Worm (Caenorhabditis elegans) whole organism, L2 larva: ENCODE results near the gene srw-19.

ENCODE experiments used
- C34F6.9 ChIP-seq: fragments of 150-350 bp; optimal IDR thresholded peaks from 2 replicates; lab custom pipeline; 2014; ENCODE audit warnings: missing biosample characterization, missing genetic modification characterization
- F13H6.1 ChIP-seq: sonication (generic microtip); optimal IDR thresholded peaks from 2 replicates; lab custom pipeline; 2016; ENCODE audit warnings: missing genetic modification characterization, missing compliant biosample characterization
- R02D3.7 ChIP-seq: fragments of 150-350 bp; optimal IDR thresholded peaks from 2 replicates; lab custom pipeline; 2014; ENCODE audit warnings: missing biosample characterization, missing genetic modification characterization
- Y55F3AM.14 ChIP-seq: fragments of 200-800 bp; sonication (Bioruptor generic); optimal IDR thresholded peaks from 2 replicates; lab custom pipeline; 2018; ENCODE audit warnings: mild to moderate bottlenecking, missing genetic modification characterization, missing compliant biosample characterization
- ZK546.5 ChIP-seq: sonication (generic microtip); optimal IDR thresholded peaks from 2 replicates; lab custom pipeline; 2017; ENCODE audit warnings: missing biosample characterization, missing genetic modification characterization
- alr-1 ChIP-seq: fragments of 150-350 bp; optimal IDR thresholded peaks from 2 replicates; lab custom pipeline; 2014; ENCODE audit warnings: missing biosample characterization, missing genetic modification characterization
- aly-2 ChIP-seq: fragments of 150-350 bp; optimal IDR thresholded peaks from 2 replicates; lab custom pipeline; 2014; ENCODE audit warnings: missing biosample characterization, missing genetic modification characterization
- ceh-16 ChIP-seq: fragments of 150-350 bp; optimal IDR thresholded peaks from 2 replicates; lab custom pipeline; 2014; ENCODE audit warnings: missing biosample characterization, missing genetic modification characterization
- dmd-4 ChIP-seq: sonication (generic microtip); optimal IDR thresholded peaks from 2 replicates; lab custom pipeline; 2017; ENCODE audit warnings: missing biosample characterization, missing genetic modification characterization
- egl-27 ChIP-seq: sonication (generic microtip); optimal IDR thresholded peaks from 3 replicates; lab custom pipeline; 2017; ENCODE audit warnings: missing biosample characterization, missing genetic modification reagents, missing genetic modification characterization
- elt-3 ChIP-seq: sonication (generic microtip); optimal IDR thresholded peaks from 2 replicates; lab custom pipeline; 2017; ENCODE audit warnings: missing biosample characterization, missing genetic modification characterization
- fos-1 ChIP-seq: fragments of 150-350 bp; optimal IDR thresholded peaks from 2 replicates; lab custom pipeline; 2014; ENCODE audit warnings: missing biosample characterization, missing genetic modification characterization
- gmeb-1 ChIP-seq: fragments of 150-350 bp; optimal IDR thresholded peaks from 2 replicates; lab custom pipeline; 2014; ENCODE audit warnings: missing biosample characterization, missing genetic modification characterization
- lin-13 ChIP-seq: fragments of 150-350 bp; optimal IDR thresholded peaks from 2 replicates; lab custom pipeline; 2014; ENCODE audit warnings: missing biosample characterization, missing genetic modification reagents, missing genetic modification characterization
- lin-39 ChIP-seq: fragments of 150-350 bp; optimal IDR thresholded peaks from 2 replicates; lab custom pipeline; 2014; ENCODE audit warnings: missing biosample characterization, missing genetic modification reagents, missing genetic modification characterization
- mab-5 ChIP-seq: fragments of 150-350 bp; optimal IDR thresholded peaks from 2 replicates; lab custom pipeline; 2014; ENCODE audit warnings: missing biosample characterization, missing genetic modification characterization
- mdl-1 ChIP-seq, 2 experiments: fragments of 150-350 bp in 1 of 2; sonication (generic microtip) in 1 of 2; optimal IDR thresholded peaks; 2 replicates each; lab custom pipeline; 2017; ENCODE audit warnings: missing biosample characterization in 2 of 2, missing genetic modification characterization in 2 of 2
- nhr-11 ChIP-seq: fragments of 150-350 bp; optimal IDR thresholded peaks from 2 replicates; lab custom pipeline; 2014; ENCODE audit warnings: missing biosample characterization, missing genetic modification characterization
- nhr-129 ChIP-seq: fragments of 150-350 bp; optimal IDR thresholded peaks from 2 replicates; lab custom pipeline; 2014; ENCODE audit warnings: missing biosample characterization, missing genetic modification characterization
- nhr-21 ChIP-seq: fragments of 150-350 bp; optimal IDR thresholded peaks from 2 replicates; lab custom pipeline; 2014; ENCODE audit warnings: missing biosample characterization, missing genetic modification characterization
- nhr-23 ChIP-seq: fragments of 150-350 bp; optimal IDR thresholded peaks from 2 replicates; lab custom pipeline; 2014; ENCODE audit warnings: missing biosample characterization, missing genetic modification reagents, missing genetic modification characterization
- nhr-237 ChIP-seq: fragments of 150-350 bp; optimal IDR thresholded peaks from 2 replicates; lab custom pipeline; 2014; ENCODE audit warnings: missing biosample characterization, missing genetic modification characterization
- peb-1 ChIP-seq: fragments of 150-350 bp; optimal IDR thresholded peaks from 2 replicates; lab custom pipeline; 2014; ENCODE audit warnings: missing biosample characterization, missing genetic modification characterization
- sem-4 ChIP-seq: fragments of 150-350 bp; optimal IDR thresholded peaks from 2 replicates; lab custom pipeline; 2014; ENCODE audit warnings: missing biosample characterization, missing genetic modification reagents, missing genetic modification characterization
- skn-1 ChIP-seq: sonication (generic microtip); optimal IDR thresholded peaks from 2 replicates; lab custom pipeline; 2017; ENCODE audit warnings: missing biosample characterization, missing genetic modification characterization
- sma-9 ChIP-seq, 2 experiments: fragments of 150-350 bp in 1 of 2; sonication (generic microtip) in 1 of 2; optimal IDR thresholded peaks; 2 replicates each; lab custom pipeline; 2014 to 2016; ENCODE audit warnings: missing genetic modification characterization in 2 of 2, mild to moderate bottlenecking in 1 of 2, missing biosample characterization in 1 of 2, missing compliant biosample characterization in 1 of 2, missing genetic modification reagents in 1 of 2, moderate library complexity in 1 of 2
- unc-39 ChIP-seq: fragments of 150-350 bp; optimal IDR thresholded peaks from 2 replicates; lab custom pipeline; 2014; ENCODE audit warnings: missing biosample characterization, missing genetic modification characterization
- unc-62 ChIP-seq: fragments of 150-350 bp; optimal IDR thresholded peaks from 2 replicates; lab custom pipeline; 2014; ENCODE audit warnings: missing biosample characterization, missing genetic modification reagents, missing genetic modification characterization
- ztf-1 ChIP-seq: fragments of 200-800 bp; sonication (Bioruptor generic); conservative IDR thresholded peaks from 2 replicates; pipeline ENCODE4 v1.3.6; 2022; ENCODE audit warnings: missing genetic modification characterization, missing compliant biosample characterization

Gene srw-19

DNA sequence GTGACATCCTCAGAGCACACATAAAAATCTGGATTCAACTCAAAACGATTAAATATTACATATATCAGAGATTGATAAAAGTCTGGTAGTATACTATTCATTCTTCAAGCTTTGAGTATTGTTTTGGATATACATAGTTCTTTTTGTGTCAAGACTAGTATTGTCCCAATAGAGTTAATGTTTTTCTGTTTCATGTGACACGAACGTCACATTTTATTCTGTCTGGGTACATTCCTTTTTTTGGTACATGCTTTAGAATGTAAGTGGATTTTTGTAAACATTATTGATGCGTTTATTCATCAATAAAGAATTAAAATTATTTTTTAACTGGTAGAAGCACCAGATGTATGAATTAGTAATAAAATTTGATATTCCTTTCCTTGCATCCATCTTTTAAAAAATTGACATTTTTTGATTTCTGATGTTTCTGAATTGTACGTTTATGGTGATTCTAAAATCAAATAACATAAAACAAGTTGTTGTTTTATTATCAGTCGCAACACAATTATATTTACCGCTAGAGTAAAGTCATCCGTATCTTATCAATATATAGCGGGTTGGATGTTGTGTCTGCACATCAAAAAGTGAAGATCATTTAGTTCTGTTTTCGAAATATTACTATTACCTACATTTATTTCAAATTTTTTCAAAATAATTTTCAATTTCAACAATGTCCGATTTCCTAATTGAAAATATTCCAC is 34.8 kb upstream of the srw-19 start, which contains the start of the genes srt-22 and nhr-246:
Gene srt-22, minus strand, starts transcription at position 101 of the 701 bp plus-strand sequence.
Gene nhr-246, plus strand, starts transcription at position 651 of the 701 bp plus-strand sequence.
- TF ChIP-seq lin-39 (tag; lab: Kevin White, UChicago) = no peak
- no peak for TF ChIP-seq alr-1 (tag; lab: Kevin White, UChicago)

DNA sequence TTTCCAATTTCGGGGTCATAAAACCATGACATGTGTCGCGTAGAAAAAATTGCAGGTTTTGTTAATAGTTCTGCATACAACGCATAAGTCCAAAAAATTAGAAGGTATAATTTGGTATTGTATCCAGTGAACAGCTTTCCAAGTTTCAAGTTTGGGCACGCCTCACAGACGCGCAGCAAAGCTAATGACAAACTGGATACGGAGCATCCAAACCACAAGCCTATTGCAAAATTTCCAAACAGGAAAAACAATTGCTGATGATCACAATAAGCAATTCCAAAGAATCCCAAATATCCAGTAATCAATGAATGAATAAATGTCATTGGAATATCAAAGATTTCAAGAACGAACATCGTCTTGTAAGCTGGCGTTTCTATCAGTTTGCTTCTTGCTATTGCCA is 32.4 kb upstream of the srw-19 start:
- TF ChIP-seq lin-13 (GFP tag; lab: Kevin White, UChicago) (no peak), alr-1 (tag; lab: Kevin White, UChicago) (no peak), C34F6.9 (no peak), R02D3.7 (tag; lab: Kevin White, UChicago) (no peak), gmeb-1 (tag; lab: Kevin White, UChicago) (no peak), Y55F3AM.14 (GFP tag; lab: Kevin White, UChicago) (no peak), ztf-1 (GFP tag; lab: Robert Waterston, UW) (no peak), mdl-1 (tag; optimal IDR thresholded peaks at IDR 0.05; lab: Kevin White, UChicago) (no peak), fos-1 (tag; lab: Kevin White, UChicago) (no peak), elt-3 (tag; lab: Kevin White, UChicago) (no peak), nhr-21 (tag; lab: Kevin White, UChicago) (no peak), nhr-11 (tag; lab: Kevin White, UChicago) (no peak), lin-39 (tag; lab: Kevin White, UChicago) (no peak), nhr-237 (tag; lab: Kevin White, UChicago) (no peak)
- TF ChIP-seq, all 48 proteins: peak for 0

DNA sequence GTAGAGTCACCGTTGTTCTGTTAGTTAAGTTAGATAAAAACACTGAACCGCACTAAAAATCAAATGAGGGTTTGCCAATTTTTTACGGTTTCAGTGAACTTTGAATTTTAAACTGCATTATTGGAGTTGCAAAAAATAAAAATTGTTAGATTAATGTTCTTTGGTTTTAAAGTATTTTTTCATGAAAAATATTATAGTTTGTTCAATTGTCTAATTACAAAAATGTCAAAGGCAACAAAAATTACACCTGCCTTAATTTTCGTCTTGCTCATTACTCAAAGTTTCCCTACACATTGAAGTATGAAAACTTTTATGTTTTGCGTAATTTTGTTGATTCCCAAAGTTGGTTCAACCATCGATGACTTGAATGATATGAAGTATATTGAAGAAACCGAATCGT is 29.6 kb upstream of the srw-19 start, which contains the start of gene irld-62:
Gene irld-62, plus strand, starts transcription at position 301 of the 400 bp plus-strand sequence.
- TF ChIP-seq aly-2 (tag; lab: Kevin White, UChicago) (no peak), dmd-4 (no peak), nhr-23 (tag; lab: Kevin White, UChicago) (no peak), unc-39 (tag; lab: Kevin White, UChicago) (no peak), nhr-129 (tag; lab: Kevin White, UChicago) (no peak), sma-9 (GFP tag; optimal IDR thresholded peaks at IDR 0.05; lab: Kevin White, UChicago) (no peak), sma-9 (tag; optimal IDR thresholded peaks at IDR 0.05; lab: Kevin White, UChicago) (no peak)

DNA sequence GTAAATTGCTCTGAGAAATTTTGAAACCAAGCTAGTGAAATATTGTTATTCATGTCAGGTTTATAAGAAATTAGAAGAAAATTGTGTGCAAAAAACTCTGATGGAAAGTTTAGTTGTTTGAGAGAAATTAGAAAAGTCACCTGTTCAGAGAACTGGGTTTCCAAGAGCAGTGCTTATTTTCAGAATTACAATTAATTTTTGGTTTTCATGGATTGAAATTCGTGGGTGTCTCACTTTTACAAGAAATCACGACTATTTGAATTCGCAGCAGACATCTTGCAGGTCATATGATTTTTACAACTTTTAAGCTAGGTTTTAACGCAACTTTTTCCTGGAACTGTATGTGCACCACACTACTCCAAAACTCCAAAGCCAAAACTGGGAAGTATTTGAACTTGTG is 27.8 kb upstream of the srw-19 start, which contains the start of gene srz-10:
Gene srz-10, minus strand, starts transcription at position 88 of the 400 bp plus-strand sequence.
- TF ChIP-seq nhr-21 (tag; lab: Kevin White, UChicago) (no peak), mdl-1 (tag; optimal IDR thresholded peaks at IDR 0.05; lab: Kevin White, UChicago) (no peak), egl-27 (tag; lab: Kevin White, UChicago) (no peak), skn-1 (tag; lab: Kevin White, UChicago) (no peak), peb-1 (tag; lab: Kevin White, UChicago) (no peak)

DNA sequence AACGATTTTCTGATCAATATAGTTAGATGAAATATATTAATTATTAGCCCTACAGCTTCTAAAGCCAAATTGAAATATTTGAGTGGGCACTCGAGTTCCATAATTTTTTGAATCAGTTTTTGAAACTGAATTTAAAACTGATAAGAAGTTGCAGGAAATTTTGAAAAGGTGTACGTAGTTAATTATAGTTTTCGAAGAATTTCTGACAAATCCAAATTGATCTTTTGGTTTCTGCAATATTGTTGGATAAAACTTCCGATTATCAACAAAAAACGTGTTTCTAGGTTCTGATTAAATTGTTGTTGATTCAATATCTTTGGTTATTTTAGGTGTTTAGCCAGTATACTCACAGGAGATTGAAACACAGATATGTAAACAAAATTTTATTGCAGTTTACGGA is 25.6 kb upstream of the srw-19 start, which contains the start of gene T26H8.4:
Gene T26H8.4, minus strand, starts transcription at position 101 of the 400 bp plus-strand sequence.
- TF ChIP-seq unc-62 (GFP tag; lab: Kevin White, UChicago) (no peak), skn-1 (tag; lab: Kevin White, UChicago) (no peak), ztf-1 (GFP tag; lab: Robert Waterston, UW) (no peak), nhr-23 (tag; lab: Kevin White, UChicago) (no peak), F13H6.1 (no peak), mab-5 (no peak), egl-27 (tag; lab: Kevin White, UChicago) (no peak), C34F6.9 (no peak), R02D3.7 (tag; lab: Kevin White, UChicago) (no peak), sem-4 (tag; lab: Kevin White, UChicago) (no peak)
- TF ChIP-seq, all 48 proteins: peak for 0

DNA sequence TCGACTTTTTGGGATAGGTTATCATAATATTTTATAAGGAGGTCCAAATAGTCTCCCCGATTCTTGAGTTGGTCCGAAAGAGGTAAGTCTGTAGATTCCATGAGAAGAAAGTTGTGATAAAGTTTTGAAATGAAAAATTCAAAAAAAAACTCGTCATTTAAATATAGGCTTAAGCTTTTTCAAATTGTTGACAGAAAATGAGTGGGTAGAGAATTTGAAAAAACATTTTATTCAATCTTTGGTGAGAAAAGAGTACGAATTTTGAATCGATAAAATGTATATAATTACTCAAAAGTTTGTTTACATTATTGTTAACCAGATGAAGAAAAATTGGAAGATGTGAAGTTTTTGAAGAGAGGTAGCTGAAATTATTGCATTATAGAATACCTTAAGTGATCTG is 24.3 kb upstream of the srw-19 start, which contains the start of gene T26H8.5:
Gene T26H8.5, minus strand, starts transcription at position 101 of the 400 bp plus-strand sequence.
- TF ChIP-seq ZK546.5 (tag; lab: Kevin White, UChicago) = no peak
- TF ChIP-seq ceh-16 = no peak
